Fruit fly (Drosophila melanogaster) whole organism, embryonic: ENCODE data around the gene CG10431.

Experiments
- Ada2b ChIP-seq: fragments of 200-800 bp; sonication (Bioruptor generic); IDR thresholded peaks from 2 replicates; pipeline ENCODE4 v1.3.6; 2022; ENCODE audit warnings: missing biosample characterization, missing genetic modification characterization
- Adf1 ChIP-seq: fragments of 200-800 bp; sonication (Bioruptor generic); IDR thresholded peaks from 2 replicates; pipeline ENCODE4 v1.3.6; 2022; ENCODE audit warnings: missing biosample characterization, missing genetic modification characterization
- B-H1 ChIP-seq: fragments of 200-800 bp; sonication (Bioruptor generic); IDR thresholded peaks from 3 replicates; pipeline ENCODE4 v1.3.6; 2022; ENCODE audit warnings: missing biosample characterization, missing genetic modification characterization
- B-H2 ChIP-seq: fragments of 200-800 bp; sonication (Bioruptor generic); optimal IDR thresholded peaks from 2 replicates; lab custom pipeline; 2018; ENCODE audit warnings: missing biosample characterization, mild to moderate bottlenecking, missing genetic modification characterization
- CG10209 ChIP-seq: fragments of 200-800 bp; sonication (Bioruptor generic); optimal IDR thresholded peaks from 3 replicates; lab custom pipeline; 2017; ENCODE audit warnings: missing biosample characterization, mild to moderate bottlenecking, missing genetic modification characterization, missing genetic modification reagents
- CG11456 ChIP-seq: fragments of 200-800 bp; sonication (Bioruptor generic); IDR thresholded peaks from 3 replicates; pipeline ENCODE4 v1.3.6; 2022; ENCODE audit warnings: missing biosample characterization, missing genetic modification characterization
- CG11504 ChIP-seq: fragments of 200-800 bp; sonication (Bioruptor generic); optimal IDR thresholded peaks from 3 replicates; lab custom pipeline; 2019; ENCODE audit warnings: missing biosample characterization, mild to moderate bottlenecking, missing genetic modification characterization, moderate library complexity
- CG12769 ChIP-seq: fragments of 200-800 bp; sonication (Bioruptor generic); optimal IDR thresholded peaks from 2 replicates; lab custom pipeline; 2019; ENCODE audit warnings: missing biosample characterization, mild to moderate bottlenecking, missing genetic modification characterization, moderate library complexity
- CG12942 ChIP-seq: fragments of 200-800 bp; sonication (Bioruptor generic); optimal IDR thresholded peaks from 3 replicates; lab custom pipeline; 2016; ENCODE audit warnings: missing biosample characterization, missing genetic modification characterization
- CG14014 ChIP-seq: fragments of 200-800 bp; sonication (Bioruptor generic); IDR thresholded peaks from 2 replicates; pipeline ENCODE4 v1.3.6; 2022; ENCODE audit warnings: missing biosample characterization, missing genetic modification characterization
- CG18262 ChIP-seq: fragments of 200-800 bp; optimal IDR thresholded peaks from 3 replicates; lab custom pipeline; 2019; ENCODE audit warnings: missing biosample characterization, mild to moderate bottlenecking, missing genetic modification characterization, moderate library complexity
- CG2129 ChIP-seq: fragments of 200-800 bp; sonication (Bioruptor generic); IDR thresholded peaks from 2 replicates; pipeline ENCODE4 v1.3.6; 2022; ENCODE audit warnings: missing biosample characterization, missing genetic modification characterization; ENCODE audit not compliant: partially characterized antibody
- CG3163 ChIP-seq: fragments of 200-800 bp; sonication (Bioruptor generic); optimal IDR thresholded peaks from 3 replicates; lab custom pipeline; 2016; ENCODE audit warnings: missing biosample characterization, missing genetic modification characterization
- CG34376 ChIP-seq: fragments of 200-800 bp; sonication (Bioruptor generic); optimal IDR thresholded peaks from 2 replicates; lab custom pipeline; 2018; ENCODE audit warnings: missing biosample characterization, mild to moderate bottlenecking, missing genetic modification characterization
- CG8944 ChIP-seq: fragments of 200-800 bp; sonication (Bioruptor generic); optimal IDR thresholded peaks from 3 replicates; lab custom pipeline; 2016; ENCODE audit warnings: missing biosample characterization, missing genetic modification characterization
- Dbx ChIP-seq: fragments of 200-800 bp; sonication (Bioruptor generic); IDR thresholded peaks from 3 replicates; pipeline ENCODE4 v1.3.6; 2022; ENCODE audit warnings: missing biosample characterization, missing genetic modification characterization
- Deaf1 ChIP-seq: fragments of 200-800 bp; optimal IDR thresholded peaks from 3 replicates; lab custom pipeline; 2019; ENCODE audit warnings: missing biosample characterization, mild to moderate bottlenecking, missing genetic modification characterization, moderate library complexity
- Drgx ChIP-seq: fragments of 200-800 bp; sonication (Bioruptor generic); IDR thresholded peaks from 2 replicates; pipeline ENCODE4 v1.3.6; 2022; ENCODE audit warnings: missing biosample characterization, missing genetic modification characterization
- Fer1 ChIP-seq: fragments of 200-800 bp; sonication (Bioruptor generic); optimal IDR thresholded peaks from 2 replicates; lab custom pipeline; 2017; ENCODE audit warnings: missing biosample characterization, mild to moderate bottlenecking, missing genetic modification characterization
- GATAe ChIP-seq: fragments of 200-800 bp; sonication (Bioruptor generic); conservative IDR thresholded peaks from 2 replicates; pipeline ENCODE4 v1.3.6; 2022; ENCODE audit warnings: missing biosample characterization, missing genetic modification characterization
- Mad ChIP-seq: fragments of 200-800 bp; sonication (Bioruptor generic); optimal IDR thresholded peaks from 2 replicates; lab custom pipeline; 2016; ENCODE audit warnings: missing biosample characterization, missing genetic modification characterization
- Mrtf ChIP-seq: fragments of 200-800 bp; sonication (Bioruptor generic); IDR thresholded peaks from 3 replicates; pipeline ENCODE4 v1.3.6; 2022; ENCODE audit warnings: missing biosample characterization, missing genetic modification characterization
- Myb ChIP-seq: fragments of 200-800 bp; sonication (Bioruptor generic); optimal IDR thresholded peaks from 2 replicates; lab custom pipeline; 2016; ENCODE audit warnings: missing biosample characterization, missing genetic modification characterization
- NC2β ChIP-seq: fragments of 200-800 bp; sonication (Bioruptor generic); optimal IDR thresholded peaks from 2 replicates; lab custom pipeline; 2016; ENCODE audit warnings: missing biosample characterization, missing genetic modification characterization
- NfI ChIP-seq: fragments of 200-800 bp; sonication (Bioruptor generic); optimal IDR thresholded peaks from 3 replicates; lab custom pipeline; 2018; ENCODE audit warnings: missing biosample characterization, mild to moderate bottlenecking, missing genetic modification characterization, moderate library complexity
- Sox100B ChIP-seq: fragments of 200-800 bp; sonication (Bioruptor generic); optimal IDR thresholded peaks from 3 replicates; lab custom pipeline; 2018; ENCODE audit warnings: missing biosample characterization, mild to moderate bottlenecking, missing genetic modification characterization
- bigmax ChIP-seq: fragments of 200-800 bp; sonication (Bioruptor generic); optimal IDR thresholded peaks from 2 replicates; lab custom pipeline; 2018; ENCODE audit warnings: missing biosample characterization, mild to moderate bottlenecking, missing genetic modification characterization
- chm ChIP-seq: fragments of 200-800 bp; sonication (Bioruptor generic); IDR thresholded peaks from 2 replicates; pipeline ENCODE4 v1.3.6; 2022; ENCODE audit warnings: missing biosample characterization, missing genetic modification characterization
- ci ChIP-seq: fragments of 200-800 bp; sonication (Bioruptor generic); IDR thresholded peaks from 3 replicates; pipeline ENCODE4 v1.3.6; 2022; ENCODE audit warnings: missing biosample characterization, missing genetic modification characterization
- crp ChIP-seq, 2 experiments: fragments of 200-800 bp; sonication (Bioruptor generic); optimal IDR thresholded peaks; 2 replicates in 1 of 2; 3 replicates in 1 of 2; lab custom pipeline; 2017; ENCODE audit warnings: missing biosample characterization in 2 of 2, missing genetic modification characterization in 2 of 2, mild to moderate bottlenecking in 1 of 2, moderate library complexity in 1 of 2
- dan ChIP-seq: fragments of 200-800 bp; sonication (Bioruptor generic); IDR thresholded peaks from 2 replicates; pipeline ENCODE4 v1.3.6; 2022; ENCODE audit warnings: missing biosample characterization, missing genetic modification characterization
- exex ChIP-seq: fragments of 200-800 bp; sonication (Bioruptor generic); optimal IDR thresholded peaks from 4 replicates; lab custom pipeline; 2018; ENCODE audit warnings: missing biosample characterization, mild to moderate bottlenecking, missing genetic modification characterization, moderate library complexity
- grn ChIP-seq: fragments of 200-800 bp; sonication (Bioruptor generic); optimal IDR thresholded peaks from 3 replicates; lab custom pipeline; 2017; ENCODE audit warnings: missing biosample characterization, missing genetic modification characterization
- gt ChIP-seq: fragments of 200-800 bp; sonication (Bioruptor generic); IDR thresholded peaks from 2 replicates; pipeline ENCODE4 v1.3.6; 2022; ENCODE audit warnings: missing biosample characterization, missing genetic modification characterization
- her ChIP-seq: fragments of 200-800 bp; sonication (Bioruptor generic); optimal IDR thresholded peaks from 2 replicates; lab custom pipeline; 2016; ENCODE audit warnings: missing biosample characterization, missing genetic modification characterization
- maf-S ChIP-seq: fragments of 200-800 bp; sonication (Bioruptor generic); optimal IDR thresholded peaks from 2 replicates; lab custom pipeline; 2016; ENCODE audit warnings: missing biosample characterization, missing genetic modification characterization
- rib ChIP-seq: fragments of 200-800 bp; sonication (Bioruptor generic); IDR thresholded peaks from 2 replicates; pipeline ENCODE4 v1.3.6; 2022; ENCODE audit warnings: missing biosample characterization, missing genetic modification characterization
- slou ChIP-seq: fragments of 200-800 bp; sonication (Bioruptor generic); optimal IDR thresholded peaks from 3 replicates; lab custom pipeline; 2016; ENCODE audit warnings: missing biosample characterization, missing genetic modification characterization
- sob ChIP-seq: fragments of 200-800 bp; sonication (Bioruptor generic); IDR thresholded peaks from 2 replicates; pipeline ENCODE4 v1.3.6; 2022; ENCODE audit warnings: missing biosample characterization, missing genetic modification characterization
- ssp ChIP-seq: fragments of 200-800 bp; sonication (Bioruptor generic); IDR thresholded peaks from 2 replicates; pipeline ENCODE4 v1.3.6; 2022; ENCODE audit warnings: missing biosample characterization, missing genetic modification characterization
- stwl ChIP-seq: fragments of 200-800 bp; sonication (Bioruptor generic); optimal IDR thresholded peaks from 3 replicates; lab custom pipeline; 2018; ENCODE audit warnings: missing biosample characterization, mild to moderate bottlenecking, missing genetic modification characterization, moderate library complexity
- tio ChIP-seq: fragments of 200-800 bp; sonication (Bioruptor generic); optimal IDR thresholded peaks from 2 replicates; lab custom pipeline; 2017; ENCODE audit warnings: missing biosample characterization, missing genetic modification characterization, inconsistent platforms
- vfl ChIP-seq: fragments of 200-800 bp; sonication (Bioruptor generic); optimal IDR thresholded peaks from 2 replicates; lab custom pipeline; 2016; ENCODE audit warnings: missing biosample characterization, missing genetic modification characterization

Gene CG10431

dm6 chr2L:18954255-18954715 is 20.2 kb upstream of the CG10431 start, which contains the start of gene CG10621 (continued):
- TF ChIP-seq CG10209: no peak
- no peak for TF ChIP-seq slou (GFP tag; lab: Kevin White, UChicago)
- TF ChIP-seq dan (GFP tag; lab: Robert Waterston, UW): no peak
- TF ChIP-seq Deaf1 (tag; lab: Kevin White, UChicago): peak; percentile 23
- 0 out of 2 replicates have a peak, but pooled peaks have one; percentile 19 for TF ChIP-seq chm (GFP tag; lab: Robert Waterston, UW)
- no peak for TF ChIP-seq CG14014 (GFP tag; lab: Robert Waterston, UW)
- peak; percentile 28; the same call in 1 of the 2 replicates for TF ChIP-seq rib (GFP tag; lab: Robert Waterston, UW)
- no peak for TF ChIP-seq Sox100B (GFP tag; lab: Kevin White, UChicago)
- peak; percentile 34; the same call in 1 of the 3 replicates for TF ChIP-seq Dbx (GFP tag; lab: Robert Waterston, UW)
- TF ChIP-seq vfl (GFP tag; lab: Kevin White, UChicago): no peak
- no peak for TF ChIP-seq CG12942 (GFP tag; lab: Kevin White, UChicago)
- TF ChIP-seq Drgx (GFP tag; lab: Robert Waterston, UW): 0 out of 2 replicates have a peak, but pooled peaks have one; percentile 16
- peak; percentile 92 for TF ChIP-seq grn (GFP tag; lab: Kevin White, UChicago)
- 0 out of 3 replicates have a peak, but pooled peaks have one; percentile 39 for TF ChIP-seq ci
- TF ChIP-seq Mad (GFP tag; lab: Kevin White, UChicago): no peak
- TF ChIP-seq her: no peak
- no peak for TF ChIP-seq tio
- peak; percentile 19; the same call in 1 of the 2 replicates for TF ChIP-seq Adf1
- TF ChIP-seq Ada2b (GFP tag; lab: Robert Waterston, UW): no peak
- no peak for TF ChIP-seq B-H1 (GFP tag; lab: Robert Waterston, UW)
- TF ChIP-seq GATAe (GFP tag; lab: Robert Waterston, UW): peak; percentile 27; the same call in 1 of the 2 replicates
- TF ChIP-seq Fer1: no peak
- no peak for TF ChIP-seq Mrtf (GFP tag; lab: Robert Waterston, UW)
- TF ChIP-seq gt (GFP tag; lab: Robert Waterston, UW): no peak
- TF ChIP-seq B-H2 (GFP tag; lab: Kevin White, UChicago): peak; percentile 9
- TF ChIP-seq Myb (GFP tag; lab: Kevin White, UChicago): no peak
- TF ChIP-seq crp (GFP tag; optimal IDR thresholded peaks at IDR 0.05; lab: Kevin White, UChicago): peak in 1 of 2 experiments; percentile 50
- no peak for TF ChIP-seq CG12769 (tag; lab: Kevin White, UChicago)
- 0 out of 3 replicates have a peak, but pooled peaks have one; percentile 8 for TF ChIP-seq CG11456
- TF ChIP-seq CG18262: no peak
- peak; percentile 89 for TF ChIP-seq exex (tag; lab: Kevin White, UChicago)
- no peak for TF ChIP-seq CG2129 (GFP tag; lab: Robert Waterston, UW)
- TF ChIP-seq NC2β (GFP tag; lab: Kevin White, UChicago): no peak
- no peak for TF ChIP-seq CG8944 (GFP tag; lab: Kevin White, UChicago)
- TF ChIP-seq bigmax (GFP tag; lab: Kevin White, UChicago): no peak
- no peak for TF ChIP-seq CG3163 (GFP tag; lab: Kevin White, UChicago)
- no peak for TF ChIP-seq stwl (tag; lab: Kevin White, UChicago)
- TF ChIP-seq CG11504 (tag; lab: Kevin White, UChicago): no peak
- peak; percentile 99 for TF ChIP-seq CG34376 (GFP tag; lab: Kevin White, UChicago)
- TF ChIP-seq sob: no peak
- TF ChIP-seq NfI (GFP tag; lab: Kevin White, UChicago): no peak
- TF ChIP-seq ssp (GFP tag; lab: Robert Waterston, UW): no peak
- no peak for TF ChIP-seq maf-S (GFP tag; lab: Kevin White, UChicago)
